Fruit fly (Drosophila melanogaster) whole organism, wandering third instar larva: ENCODE data around the gene CG34447.

ENCODE experiments used
- Abd-B ChIP-seq: fragments of >200 bp; optimal IDR thresholded peaks from 2 replicates; lab custom pipeline; 2017; ENCODE audit warnings: missing biosample characterization, missing genetic modification characterization
- CG32264 ChIP-seq: fragments of 200-800 bp; sonication (Bioruptor generic); optimal IDR thresholded peaks from 2 replicates; lab custom pipeline; 2016; ENCODE audit warnings: missing biosample characterization, missing genetic modification characterization
- CG9705 ChIP-seq: fragments of 200-800 bp; sonication (Bioruptor generic); optimal IDR thresholded peaks from 2 replicates; lab custom pipeline; 2018; ENCODE audit warnings: missing biosample characterization, mild to moderate bottlenecking, missing genetic modification characterization
- CrebA ChIP-seq: fragments of 200-800 bp; sonication (Bioruptor generic); optimal IDR thresholded peaks from 2 replicates; lab custom pipeline; 2016; ENCODE audit warnings: missing biosample characterization, mild to moderate bottlenecking, missing genetic modification characterization, borderline replicate concordance
- Dfd ChIP-seq: fragments of >200 bp; optimal IDR thresholded peaks from 2 replicates; lab custom pipeline; 2017; ENCODE audit warnings: missing biosample characterization, missing genetic modification characterization
- Dif ChIP-seq: fragments of 200-275, 200-300 bp; sonication (Bioruptor generic); optimal IDR thresholded peaks from 2 replicates; lab custom pipeline; 2018; ENCODE audit warnings: missing biosample characterization, missing genetic modification characterization; ENCODE audit not compliant: partially characterized antibody
- GATAd ChIP-seq: sonication (Bioruptor generic); optimal IDR thresholded peaks from 2 replicates; lab custom pipeline; 2016; ENCODE audit warnings: missing biosample characterization, missing genetic modification characterization
- HLH106 ChIP-seq: fragments of 200-800 bp; optimal IDR thresholded peaks from 3 replicates; lab custom pipeline; 2019; ENCODE audit warnings: missing biosample characterization, mild to moderate bottlenecking, missing genetic modification characterization, moderate library complexity
- Hnf4 ChIP-seq: fragments of 200-800 bp; sonication (Bioruptor generic); optimal IDR thresholded peaks from 2 replicates; lab custom pipeline; 2016; ENCODE audit warnings: missing biosample characterization, mild to moderate bottlenecking, missing genetic modification characterization
- Hr78 ChIP-seq: fragments of >200 bp; optimal IDR thresholded peaks from 2 replicates; lab custom pipeline; 2017; ENCODE audit warnings: missing biosample characterization, missing genetic modification characterization
- Hr83 ChIP-seq: fragments of 200-300 bp; sonication (Bioruptor generic); optimal IDR thresholded peaks from 2 replicates; lab custom pipeline; 2016; ENCODE audit warnings: missing biosample characterization, mild to moderate bottlenecking, missing genetic modification characterization, moderate library complexity; ENCODE audit not compliant: poor library complexity, severe bottlenecking
- Jra ChIP-seq: sonication (Bioruptor generic); optimal IDR thresholded peaks from 2 replicates; lab custom pipeline; 2016; ENCODE audit warnings: missing biosample characterization, missing genetic modification characterization
- Mio ChIP-seq: sonication (Bioruptor generic); optimal IDR thresholded peaks from 2 replicates; lab custom pipeline; 2016; ENCODE audit warnings: missing biosample characterization, missing genetic modification characterization
- Myc ChIP-seq: fragments of >200 bp; optimal IDR thresholded peaks from 2 replicates; lab custom pipeline; 2017
- N ChIP-seq: fragments of >200 bp; optimal IDR thresholded peaks from 2 replicates; lab custom pipeline; 2018; ENCODE audit warnings: missing biosample characterization, missing external identifiers, missing genetic modification characterization
- OdsH ChIP-seq: fragments of 200-800 bp; sonication (Bioruptor generic); optimal IDR thresholded peaks from 2 replicates; lab custom pipeline; 2016; ENCODE audit warnings: missing biosample characterization, mild to moderate bottlenecking, missing genetic modification characterization
- Rel ChIP-seq, 2 experiments: fragments of 200-800 bp; sonication (Bioruptor generic) in 1 of 2; optimal IDR thresholded peaks; 2 replicates in 1 of 2; 3 replicates in 1 of 2; lab custom pipeline; 2016 to 2019; ENCODE audit warnings: mild to moderate bottlenecking in 2 of 2, missing biosample characterization in 2 of 2, missing genetic modification characterization in 2 of 2, moderate library complexity in 1 of 2
- Sp1 ChIP-seq: fragments of 200-800 bp; sonication (Bioruptor generic); optimal IDR thresholded peaks from 3 replicates; lab custom pipeline; 2019; ENCODE audit warnings: missing biosample characterization, mild to moderate bottlenecking, missing genetic modification characterization, moderate library complexity
- Vsx2 ChIP-seq: fragments of 200-300, 225-300 bp; sonication (Bioruptor generic); optimal IDR thresholded peaks from 2 replicates; lab custom pipeline; 2018; ENCODE audit warnings: missing biosample characterization, missing genetic modification characterization; ENCODE audit not compliant: partially characterized antibody
- br ChIP-seq: fragments of 200-800 bp; sonication (Bioruptor generic); optimal IDR thresholded peaks from 2 replicates; lab custom pipeline; 2016; ENCODE audit warnings: missing biosample characterization, missing genetic modification characterization
- brk ChIP-seq: fragments of 200-800 bp; sonication (Bioruptor generic); optimal IDR thresholded peaks from 2 replicates; lab custom pipeline; 2016; ENCODE audit warnings: missing biosample characterization, mild to moderate bottlenecking, missing genetic modification characterization
- dl ChIP-seq, 2 experiments: fragments of 175-275, 200-275 bp in 1 of 2; fragments of 200-275 bp in 1 of 2; sonication (Bioruptor generic); optimal IDR thresholded peaks; lab custom pipeline; 2018; ENCODE audit warnings: mild to moderate bottlenecking in 2 of 2, missing biosample characterization in 2 of 2, missing genetic modification characterization in 2 of 2, moderate library complexity in 2 of 2; ENCODE audit not compliant: partially characterized antibody in 2 of 2, insufficient read depth in 1 of 2
- dmrt93B ChIP-seq: fragments of 200-800 bp; sonication (Bioruptor generic); optimal IDR thresholded peaks from 2 replicates; lab custom pipeline; 2018; ENCODE audit warnings: missing biosample characterization, mild to moderate bottlenecking, missing genetic modification characterization
- dsf ChIP-seq: sonication (Bioruptor generic); optimal IDR thresholded peaks from 2 replicates; lab custom pipeline; 2016; ENCODE audit warnings: missing biosample characterization, missing genetic modification characterization, borderline replicate concordance
- ey ChIP-seq: fragments of 200-800 bp; sonication (Bioruptor generic); optimal IDR thresholded peaks from 2 replicates; lab custom pipeline; 2016; ENCODE audit warnings: missing biosample characterization, missing genetic modification characterization
- foxo ChIP-seq, 2 experiments: fragments of 200-800 bp; sonication (Bioruptor generic); optimal IDR thresholded peaks; 2 replicates in 1 of 2; 3 replicates in 1 of 2; lab custom pipeline; 2016 to 2017; ENCODE audit warnings: missing biosample characterization in 2 of 2, missing genetic modification characterization in 2 of 2
- fru ChIP-seq: fragments of 200-800 bp; sonication (Bioruptor generic); optimal IDR thresholded peaks from 3 replicates; lab custom pipeline; 2016; ENCODE audit warnings: missing biosample characterization, mild to moderate bottlenecking, missing genetic modification characterization
- h ChIP-seq: fragments of 200-800 bp; sonication (Bioruptor generic); optimal IDR thresholded peaks from 3 replicates; lab custom pipeline; 2016; ENCODE audit warnings: missing biosample characterization, mild to moderate bottlenecking, missing genetic modification characterization
- jim ChIP-seq: fragments of 175-275, 200-325 bp; sonication (Bioruptor generic); optimal IDR thresholded peaks from 2 replicates; lab custom pipeline; 2016; ENCODE audit warnings: missing biosample characterization, mild to moderate bottlenecking, missing genetic modification characterization
- lola ChIP-seq: fragments of >200 bp; optimal IDR thresholded peaks from 2 replicates; lab custom pipeline; 2017; ENCODE audit warnings: missing biosample characterization, missing genetic modification characterization
- pan ChIP-seq: fragments of >200 bp; optimal IDR thresholded peaks from 2 replicates; lab custom pipeline; 2017
- psq ChIP-seq: fragments of 200-800 bp; sonication (Bioruptor generic); optimal IDR thresholded peaks from 3 replicates; lab custom pipeline; 2017; ENCODE audit warnings: missing biosample characterization, mild to moderate bottlenecking, missing genetic modification characterization, moderate library complexity
- rgr ChIP-seq: fragments of 200-800 bp; sonication (Bioruptor generic); optimal IDR thresholded peaks from 3 replicates; lab custom pipeline; 2016; ENCODE audit warnings: missing biosample characterization, mild to moderate bottlenecking, missing genetic modification characterization
- sage ChIP-seq: fragments of 200-800 bp; sonication (Bioruptor generic); optimal IDR thresholded peaks from 2 replicates; lab custom pipeline; 2016; ENCODE audit warnings: missing biosample characterization, mild to moderate bottlenecking, missing genetic modification characterization
- sv ChIP-seq: fragments of 200-800 bp; sonication (Bioruptor generic); optimal IDR thresholded peaks from 3 replicates; lab custom pipeline; 2016; ENCODE audit warnings: missing biosample characterization, missing genetic modification characterization
- tai ChIP-seq: sonication (Bioruptor generic); optimal IDR thresholded peaks from 2 replicates; lab custom pipeline; 2016; ENCODE audit warnings: missing biosample characterization, missing genetic modification characterization
- usp ChIP-seq: fragments of >200 bp; optimal IDR thresholded peaks from 2 replicates; lab custom pipeline; 2017; ENCODE audit warnings: missing biosample characterization, missing genetic modification characterization
- woc ChIP-seq: sonication (Bioruptor generic); optimal IDR thresholded peaks from 2 replicates; lab custom pipeline; 2016; ENCODE audit warnings: missing biosample characterization, mild to moderate bottlenecking, missing genetic modification characterization

CG34447 gene

DNA sequence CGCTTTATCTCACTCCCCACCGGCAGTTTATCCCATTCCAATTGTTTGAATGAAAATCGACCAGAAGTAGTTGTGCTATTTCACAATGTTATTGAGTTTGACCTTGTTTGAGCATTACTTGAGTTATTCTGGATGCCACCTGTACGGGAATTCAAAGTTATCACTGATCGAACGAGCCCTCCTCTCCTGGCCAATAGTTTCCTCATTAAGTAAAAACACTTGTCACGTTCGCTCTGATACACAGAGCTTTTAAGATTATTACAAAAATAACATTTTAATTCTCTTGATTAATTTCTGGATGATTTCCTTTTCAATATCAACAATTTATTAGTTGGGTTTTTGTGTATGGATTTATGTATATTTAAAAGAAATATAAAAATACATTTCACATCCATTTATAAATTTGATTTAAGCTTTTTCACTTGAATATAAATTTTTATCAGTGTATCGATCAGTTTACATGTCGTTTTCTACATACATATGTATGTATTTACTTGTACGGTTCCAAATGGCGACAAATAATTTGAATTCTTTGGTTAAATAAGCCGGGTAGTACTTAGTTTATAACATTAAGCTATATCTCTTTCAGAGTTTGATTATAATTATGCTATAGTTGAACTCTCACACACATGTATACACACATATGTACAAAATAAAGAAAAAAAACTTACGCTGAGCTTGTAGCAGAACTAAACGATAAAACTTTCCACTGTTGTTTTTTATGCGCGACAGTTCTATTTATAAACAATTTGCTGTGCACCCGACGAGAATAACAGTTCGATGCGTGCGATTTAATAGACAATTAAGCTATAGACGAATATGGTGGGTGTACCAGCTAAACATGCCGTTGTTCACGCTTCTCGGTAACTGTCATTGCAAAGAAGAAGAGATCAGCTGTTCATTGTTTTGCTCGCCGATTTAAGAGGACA, 45.7 kb downstream of the CG34447 start, which contains the start of the genes CG3609 and CG15390:
Gene CG3609 (minus strand): TSS at position 810 of the 929 bp plus-strand sequence.
Gene CG15390 (plus strand): TSS at position 896 of the 929 bp plus-strand sequence.
- TF ChIP-seq N (GFP tag; lab: Kevin White, UChicago) = no peak
- TF ChIP-seq lola (GFP tag; lab: Kevin White, UChicago) = no peak
- no peak for TF ChIP-seq Hr78 (GFP tag; lab: Kevin White, UChicago)
- TF ChIP-seq foxo (GFP tag; optimal IDR thresholded peaks at IDR 0.05; lab: Kevin White, UChicago) = peak; percentile 42 to 95
- peak; percentile 14 for TF ChIP-seq Myc (lab: Kevin White, UChicago)
- TF ChIP-seq h (GFP tag; lab: Kevin White, UChicago) = peak; percentile 91
- peak; percentile 94 for TF ChIP-seq Hnf4 (GFP tag; lab: Kevin White, UChicago)
- peak; percentile 37 for TF ChIP-seq Rel (GFP tag; optimal IDR thresholded peaks at IDR 0.05; lab: Kevin White, UChicago)
- TF ChIP-seq Rel (tag; optimal IDR thresholded peaks at IDR 0.05; lab: Kevin White, UChicago) = peak; percentile 61
- no peak for TF ChIP-seq tai (GFP tag; lab: Kevin White, UChicago)
- no peak for TF ChIP-seq Abd-B (GFP tag; lab: Kevin White, UChicago)
- TF ChIP-seq woc = peak; percentile 95
- TF ChIP-seq dl (GFP tag; optimal IDR thresholded peaks at IDR 0.05; lab: Kevin White, UChicago; ENCODE audit: insufficient read depth in 1 of 2, partially characterized antibody in 2 of 2) = no peak
- peak; percentile 89 for TF ChIP-seq ey
- peak; percentile 76 for TF ChIP-seq HLH106
- peak; percentile 71 for TF ChIP-seq psq
- peak; percentile 62 for TF ChIP-seq Mio (GFP tag; lab: Kevin White, UChicago)
- TF ChIP-seq pan (lab: Kevin White, UChicago) = no peak
- no peak for TF ChIP-seq CrebA (GFP tag; lab: Kevin White, UChicago)
- TF ChIP-seq Vsx2 = no peak
- peak; percentile 77 for TF ChIP-seq jim (GFP tag; lab: Kevin White, UChicago)
- peak; percentile 98 for TF ChIP-seq Hr83 (GFP tag; lab: Kevin White, UChicago)
- peak; percentile 80 for TF ChIP-seq sage (GFP tag; lab: Kevin White, UChicago)
- TF ChIP-seq brk (GFP tag; lab: Kevin White, UChicago) = peak; percentile 59
- peak; percentile 49 for TF ChIP-seq CG9705
- TF ChIP-seq CG32264 (GFP tag; lab: Kevin White, UChicago) = peak; percentile 51
- peak; percentile 88 for TF ChIP-seq Jra (GFP tag; lab: Kevin White, UChicago)
- TF ChIP-seq br (GFP tag; lab: Kevin White, UChicago) = peak; percentile 93
- TF ChIP-seq Dif (GFP tag; lab: Kevin White, UChicago) = no peak
- TF ChIP-seq fru = peak; percentile 84
- peak; percentile 90 for TF ChIP-seq rgr (GFP tag; lab: Kevin White, UChicago)
- no peak for TF ChIP-seq usp (GFP tag; lab: Kevin White, UChicago)
- TF ChIP-seq Sp1 (GFP tag; lab: Kevin White, UChicago) = peak; percentile 78
- peak; percentile 34 for TF ChIP-seq dmrt93B
- peak; percentile 66 for TF ChIP-seq dsf (GFP tag; lab: Kevin White, UChicago)
- peak; percentile 83 for TF ChIP-seq sv (GFP tag; lab: Kevin White, UChicago)
- peak; percentile 86 for TF ChIP-seq OdsH (GFP tag; lab: Kevin White, UChicago)
- no peak for TF ChIP-seq Dfd
- peak; percentile 40 for TF ChIP-seq GATAd

DNA sequence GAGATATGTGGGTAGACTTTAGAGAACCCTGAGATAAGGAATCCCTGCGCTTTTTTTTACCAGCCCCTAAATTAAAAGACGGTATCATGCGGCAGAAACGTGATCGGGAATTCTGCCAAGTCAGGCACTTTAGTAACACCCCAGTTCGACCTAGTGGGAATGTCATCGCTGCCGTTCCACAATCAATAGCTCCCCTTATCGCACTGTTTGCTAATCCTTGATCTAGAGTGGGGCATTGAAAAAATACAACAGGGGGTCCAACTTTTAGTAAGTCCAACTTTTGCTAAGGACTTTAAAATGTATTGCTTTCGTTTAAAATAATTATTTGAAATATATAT, 47.7 kb downstream of the CG34447 start:
- TF ChIP-seq HLH106 (no peak), jim (GFP tag; lab: Kevin White, UChicago) (no peak), h (GFP tag; lab: Kevin White, UChicago) (no peak), OdsH (GFP tag; lab: Kevin White, UChicago) (no peak), lola (GFP tag; lab: Kevin White, UChicago) (no peak), Sp1 (GFP tag; lab: Kevin White, UChicago) (no peak)
